Worm (Caenorhabditis elegans): Measurements from ENCODE around the gene T25B9.8.

- TF ChIP-seq T22C8.4 (GFP tag; IDR thresholded peaks at IDR 0.05) (no peak), cog-1 (tag; optimal IDR thresholded peaks at IDR 0.05) (no peak), ztf-23 (GFP tag; IDR thresholded peaks at IDR 0.05) (no peak)
Observed at ce11 chrIV:10812099-10812498, 44.1 kb upstream of the T25B9.8 start, which contains the start of gene miz-1.
